Worm (Caenorhabditis elegans) whole organism, L4/young adult: ENCODE results near the gene scp-1.

ENCODE experiments used
- W03F9.2 ChIP-seq: fragments of 150-350 bp; optimal IDR thresholded peaks from 2 replicates; lab custom pipeline; 2014; ENCODE audit warnings: missing biosample characterization, missing genetic modification characterization
- dao-5 ChIP-seq: sonication (generic microtip); optimal IDR thresholded peaks from 2 replicates; lab custom pipeline; 2016; ENCODE audit warnings: missing genotype, missing genetic modification characterization, moderate library complexity, missing compliant biosample characterization
- him-1 ChIP-seq: sonication (generic microtip); optimal IDR thresholded peaks from 2 replicates; lab custom pipeline; 2016; ENCODE audit warnings: missing genotype, missing genetic modification reagents, missing genetic modification characterization, missing compliant biosample characterization

DNA sequence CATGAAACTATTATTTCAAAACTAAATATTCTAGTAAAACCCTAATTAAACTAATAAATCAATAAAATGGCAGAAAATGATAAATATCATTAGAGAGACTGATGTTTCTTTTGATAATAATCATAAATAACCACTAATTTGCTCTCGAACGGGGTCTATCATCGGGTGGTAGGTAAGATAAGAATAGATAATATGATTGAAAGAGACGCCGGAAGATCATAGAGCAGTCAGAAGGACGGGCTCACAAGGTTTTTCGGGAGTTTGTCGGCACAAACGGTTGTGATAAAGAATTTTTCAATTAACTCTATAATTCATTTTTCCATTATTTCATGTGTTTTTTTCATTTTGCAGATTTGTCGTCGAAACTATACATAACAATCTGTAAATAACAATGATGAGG lies 32.7 kb upstream of the scp-1 start:
- TF ChIP-seq dao-5 (tag; lab: Kevin White, UChicago) (no peak), him-1 (no peak), W03F9.2 (tag; lab: Kevin White, UChicago) (no peak)
